Worm (Caenorhabditis elegans) whole organism, young adult: Measurements from ENCODE around the gene ZK930.7.

Experiments
- B0019.2 ChIP-seq: fragments of 200-800 bp; sonication (Bioruptor generic); conservative IDR thresholded peaks from 2 replicates; pipeline ENCODE4 v1.3.6; 2022; ENCODE audit warnings: missing genetic modification reagents, missing genetic modification characterization, missing compliant biosample characterization
- F52B5.7 ChIP-seq: sonication (generic microtip); optimal IDR thresholded peaks from 2 replicates; lab custom pipeline; 2016; ENCODE audit warnings: mild to moderate bottlenecking, missing genetic modification characterization, missing compliant biosample characterization
- F57A8.1 ChIP-seq: fragments of 200-800 bp; sonication (Bioruptor generic); optimal IDR thresholded peaks from 2 replicates; lab custom pipeline; 2018; ENCODE audit warnings: mild to moderate bottlenecking, missing genetic modification characterization, moderate library complexity, missing compliant biosample characterization
- F57C9.4 ChIP-seq: sonication (generic microtip); optimal IDR thresholded peaks from 2 replicates; lab custom pipeline; 2017; ENCODE audit warnings: mild to moderate bottlenecking, missing genetic modification characterization, missing compliant biosample characterization
- K11D2.4 ChIP-seq: fragments of 200-800 bp; sonication (Bioruptor generic); IDR thresholded peaks from 2 replicates; pipeline ENCODE4 v1.3.6; 2022; ENCODE audit warnings: missing genetic modification reagents, missing genetic modification characterization, missing compliant biosample characterization
- K12H6.12 ChIP-seq: fragments of 200-800 bp; sonication (Bioruptor generic); optimal IDR thresholded peaks from 2 replicates; lab custom pipeline; 2018; ENCODE audit warnings: mild to moderate bottlenecking, missing genetic modification characterization, missing compliant biosample characterization
- Y56A3A.18 ChIP-seq: fragments of 200-800 bp; sonication (Bioruptor generic); IDR thresholded peaks from 2 replicates; pipeline ENCODE4 v1.3.6; 2022; ENCODE audit warnings: missing genetic modification reagents, missing genetic modification characterization, missing compliant biosample characterization
- Y67H2A.10 ChIP-seq: fragments of 200-800 bp; sonication (Bioruptor generic); conservative IDR thresholded peaks from 2 replicates; pipeline ENCODE4 v1.3.6; 2022; ENCODE audit warnings: missing genetic modification reagents, missing genetic modification characterization, missing compliant biosample characterization
- Y79H2A.3 ChIP-seq: fragments of 200-800 bp; sonication (Bioruptor generic); conservative IDR thresholded peaks from 2 replicates; pipeline ENCODE4 v1.3.6; 2022; ENCODE audit warnings: missing genetic modification reagents, missing genetic modification characterization, missing compliant biosample characterization
- ama-1 ChIP-seq, 3 experiments: fragments of 150-350 bp in 1 of 3; sonication (generic microtip) in 2 of 3; optimal IDR thresholded peaks; 2 replicates each; lab custom pipeline; 2014 to 2018; ENCODE audit warnings: missing biosample characterization in 2 of 3, missing genetic modification characterization in 2 of 3, missing genetic modification reagents in 2 of 3
- cebp-1 ChIP-seq, 2 experiments: fragments of 200-800 bp in 1 of 2; sonication (Bioruptor generic) in 1 of 2; sonication (generic microtip) in 1 of 2; IDR thresholded peaks in 1 of 2; optimal IDR thresholded peaks in 1 of 2; 2 replicates each; pipeline versions ENCODE4 v1.3.6 to Lab custom; 2017 to 2022; ENCODE audit warnings: missing compliant biosample characterization in 2 of 2, missing genetic modification characterization in 2 of 2, mild to moderate bottlenecking in 1 of 2, missing genetic modification reagents in 1 of 2, moderate library complexity in 1 of 2
- ceh-27 ChIP-seq: fragments of 200-800 bp; sonication (Bioruptor generic); optimal IDR thresholded peaks from 2 replicates; lab custom pipeline; 2018; ENCODE audit warnings: mild to moderate bottlenecking, missing genetic modification characterization, moderate library complexity, missing compliant biosample characterization
- dpl-1 ChIP-seq: fragments of 150-350 bp; optimal IDR thresholded peaks from 2 replicates; lab custom pipeline; 2014; ENCODE audit warnings: missing biosample characterization, missing genetic modification reagents, missing genetic modification characterization
- efl-1 ChIP-seq: fragments of 150-350 bp; optimal IDR thresholded peaks from 2 replicates; lab custom pipeline; 2014; ENCODE audit warnings: missing biosample characterization, missing genetic modification reagents, missing genetic modification characterization
- egrh-3 ChIP-seq: fragments of 200-800 bp; sonication (Bioruptor generic); IDR thresholded peaks from 2 replicates; pipeline ENCODE4 v1.3.6; 2022; ENCODE audit warnings: missing genetic modification reagents, missing genetic modification characterization, missing compliant biosample characterization
- ekl-4 ChIP-seq: fragments of 200-800 bp; sonication (Bioruptor generic); IDR thresholded peaks from 2 replicates; pipeline ENCODE4 v1.3.6; 2022; ENCODE audit warnings: missing genetic modification reagents, missing genetic modification characterization, missing compliant biosample characterization
- ets-4 ChIP-seq: fragments of 200-800 bp; sonication (Bioruptor generic); optimal IDR thresholded peaks from 2 replicates; lab custom pipeline; 2018; ENCODE audit warnings: mild to moderate bottlenecking, missing genetic modification characterization, missing compliant biosample characterization
- gei-17 ChIP-seq: fragments of 200-800 bp; sonication (Bioruptor generic); optimal IDR thresholded peaks from 2 replicates; lab custom pipeline; 2018; ENCODE audit warnings: mild to moderate bottlenecking, missing genetic modification characterization, missing compliant biosample characterization
- hmg-20 ChIP-seq: fragments of 200-800 bp; sonication (Bioruptor generic); IDR thresholded peaks from 2 replicates; pipeline ENCODE4 v1.3.6; 2022; ENCODE audit warnings: missing genetic modification reagents, missing genetic modification characterization, missing compliant biosample characterization
- lag-1 ChIP-seq: fragments of 200-800 bp; sonication (Bioruptor generic); IDR thresholded peaks from 2 replicates; pipeline ENCODE4 v1.3.6; 2022; ENCODE audit warnings: missing genetic modification reagents, missing genetic modification characterization, missing compliant biosample characterization
- let-526 ChIP-seq: fragments of 200-800 bp; sonication (Bioruptor generic); IDR thresholded peaks from 2 replicates; pipeline ENCODE4 v1.3.6; 2022; ENCODE audit warnings: missing genetic modification reagents, missing genetic modification characterization, missing compliant biosample characterization
- lin-35 ChIP-seq, 3 experiments: fragments of 150-350 bp in 2 of 3; sonication (generic microtip) in 1 of 3; optimal IDR thresholded peaks; 2 replicates each; lab custom pipeline; 2014 to 2018; ENCODE audit warnings: missing biosample characterization in 3 of 3, missing genetic modification characterization in 3 of 3, missing genetic modification reagents in 3 of 3
- lir-1 ChIP-seq: fragments of 200-800 bp; sonication (Bioruptor generic); conservative IDR thresholded peaks from 2 replicates; pipeline ENCODE4 v1.3.6; 2022; ENCODE audit warnings: missing genetic modification reagents, missing genetic modification characterization, missing compliant biosample characterization
- nfya-1 ChIP-seq: sonication (generic microtip); optimal IDR thresholded peaks from 2 replicates; lab custom pipeline; 2017; ENCODE audit warnings: antibody characterized with exemption, missing compliant biosample characterization, missing genetic modification characterization, borderline replicate concordance; ENCODE audit not compliant: insufficient read depth
- nfyb-1 ChIP-seq: fragments of 200-800 bp; sonication (Bioruptor generic); IDR thresholded peaks from 2 replicates; pipeline ENCODE4 v1.3.6; 2022; ENCODE audit warnings: missing genetic modification reagents, missing genetic modification characterization, missing compliant biosample characterization
- nhr-179 ChIP-seq: sonication (generic microtip); optimal IDR thresholded peaks from 2 replicates; lab custom pipeline; 2016; ENCODE audit warnings: mild to moderate bottlenecking, missing genetic modification characterization, missing compliant biosample characterization
- nhr-80 ChIP-seq: sonication (generic microtip); optimal IDR thresholded peaks from 2 replicates; lab custom pipeline; 2016; ENCODE audit warnings: missing genetic modification characterization, missing compliant biosample characterization
- pbrm-1 ChIP-seq: fragments of 200-800 bp; sonication (Bioruptor generic); IDR thresholded peaks from 2 replicates; pipeline ENCODE4 v1.3.6; 2022; ENCODE audit warnings: missing genetic modification reagents, missing genetic modification characterization, missing compliant biosample characterization
- pha-4 ChIP-seq: fragments of 150-350 bp; sonication (generic microtip); optimal IDR thresholded peaks from 2 replicates; lab custom pipeline; 2014; ENCODE audit warnings: missing biosample characterization, missing genetic modification reagents, missing genetic modification characterization
- repo-1 ChIP-seq: sonication (generic microtip); optimal IDR thresholded peaks from 2 replicates; lab custom pipeline; 2017; ENCODE audit warnings: mild to moderate bottlenecking, missing genetic modification characterization, missing compliant biosample characterization
- snpc-1.3 ChIP-seq: sonication (generic microtip); optimal IDR thresholded peaks from 2 replicates; lab custom pipeline; 2017; ENCODE audit warnings: missing genetic modification characterization, mild to moderate bottlenecking, missing compliant biosample characterization, antibody characterized with exemption, moderate library complexity, missing genotype, missing genetic modification reagents; ENCODE audit not compliant: insufficient read depth
- snpc-4 ChIP-seq, 5 experiments: fragments of 150-350 bp in 1 of 5; sonication (generic microtip) in 4 of 5; optimal IDR thresholded peaks; 2 replicates each; lab custom pipeline; 2014 to 2018; ENCODE audit warnings: missing genetic modification characterization in 5 of 5, missing biosample characterization in 3 of 5, antibody characterized with exemption in 2 of 5, mild to moderate bottlenecking in 2 of 5, missing compliant biosample characterization in 2 of 5, missing genotype in 2 of 5, moderate library complexity in 2 of 5, missing genetic modification reagents in 1 of 5
- tlf-1 ChIP-seq: fragments of 200-800 bp; sonication (Bioruptor generic); optimal IDR thresholded peaks from 2 replicates; lab custom pipeline; 2018; ENCODE audit warnings: mild to moderate bottlenecking, missing genetic modification characterization, missing compliant biosample characterization
- unc-130 ChIP-seq: sonication (generic microtip); optimal IDR thresholded peaks from 2 replicates; lab custom pipeline; 2016; ENCODE audit warnings: missing genetic modification reagents, missing genetic modification characterization, missing compliant biosample characterization
- xnd-1 ChIP-seq: sonication (generic microtip); optimal IDR thresholded peaks from 2 replicates; lab custom pipeline; 2016; ENCODE audit warnings: missing genotype, missing genetic modification reagents, missing genetic modification characterization, missing compliant biosample characterization
- zfh-2 ChIP-seq: fragments of 200-800 bp; sonication (Bioruptor generic); conservative IDR thresholded peaks from 2 replicates; pipeline ENCODE4 v1.3.6; 2022; ENCODE audit warnings: missing genetic modification reagents, missing genetic modification characterization, missing compliant biosample characterization

The ZK930.7 gene

DNA sequence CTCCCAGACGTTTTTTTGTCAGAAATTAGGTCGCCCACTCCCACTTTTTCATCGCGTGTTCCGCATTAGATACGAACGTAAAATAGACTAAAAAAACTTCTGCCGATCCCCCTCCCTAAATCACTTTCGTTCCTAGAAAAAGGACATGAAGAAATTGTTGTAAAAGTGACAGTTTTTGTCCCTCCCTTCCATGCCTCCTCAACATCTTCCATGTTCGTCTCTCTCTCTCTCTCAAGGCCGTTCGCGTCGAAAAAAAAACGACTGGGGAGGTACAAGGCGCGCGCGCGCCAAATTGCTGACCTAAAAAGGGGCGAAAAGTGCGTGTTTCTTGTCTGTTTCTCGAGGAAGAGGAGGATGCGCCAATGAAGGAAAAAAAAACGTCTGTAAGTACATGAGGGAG lies 14.3 kb downstream of the ZK930.7 start:
- peak; percentile 42; the same call in 1 of the 2 replicates for TF ChIP-seq zfh-2 (GFP tag; lab: Robert Waterston, UW)
- TF ChIP-seq Y67H2A.10 (GFP tag; lab: Robert Waterston, UW): no peak
- peak; percentile 38 for TF ChIP-seq efl-1 (GFP tag; lab: Kevin White, UChicago)
- TF ChIP-seq xnd-1 (tag; lab: Kevin White, UChicago): no peak
- TF ChIP-seq K12H6.12 (tag; lab: Kevin White, UChicago): no peak
- no peak for TF ChIP-seq Y79H2A.3
- TF ChIP-seq let-526 (GFP tag; lab: Robert Waterston, UW): no peak
- TF ChIP-seq F57A8.1 (GFP tag; lab: Kevin White, UChicago): no peak
- TF ChIP-seq cebp-1 (GFP tag; IDR thresholded peaks at IDR 0.05; lab: Robert Waterston, UW): no peak
- no peak for TF ChIP-seq cebp-1 (tag; optimal IDR thresholded peaks at IDR 0.05; lab: Kevin White, UChicago)
- no peak for TF ChIP-seq ekl-4 (GFP tag; lab: Robert Waterston, UW)
- TF ChIP-seq ceh-27: peak; percentile 13
- TF ChIP-seq lag-1: no peak
- TF ChIP-seq K11D2.4 (GFP tag; lab: Robert Waterston, UW): no peak
- TF ChIP-seq B0019.2 (GFP tag; lab: Robert Waterston, UW): no peak
- TF ChIP-seq dpl-1: no peak
- 0 out of 2 replicates have a peak, but pooled peaks have one; percentile 29 for TF ChIP-seq egrh-3 (GFP tag; lab: Robert Waterston, UW)
- TF ChIP-seq snpc-1.3 (tag; lab: Kevin White, UChicago): no peak
- TF ChIP-seq pha-4 (tag; lab: Kevin White, UChicago): no peak
- no peak for TF ChIP-seq nhr-179 (tag; lab: Kevin White, UChicago)
- no peak for TF ChIP-seq ama-1 (optimal IDR thresholded peaks at IDR 0.05; lab: Kevin White, UChicago)
- TF ChIP-seq ama-1 (GFP tag; optimal IDR thresholded peaks at IDR 0.05; lab: Kevin White, UChicago): no peak
- no peak for TF ChIP-seq Y56A3A.18
- TF ChIP-seq F52B5.7 (tag; lab: Kevin White, UChicago): no peak
- no peak for TF ChIP-seq nfyb-1

DNA sequence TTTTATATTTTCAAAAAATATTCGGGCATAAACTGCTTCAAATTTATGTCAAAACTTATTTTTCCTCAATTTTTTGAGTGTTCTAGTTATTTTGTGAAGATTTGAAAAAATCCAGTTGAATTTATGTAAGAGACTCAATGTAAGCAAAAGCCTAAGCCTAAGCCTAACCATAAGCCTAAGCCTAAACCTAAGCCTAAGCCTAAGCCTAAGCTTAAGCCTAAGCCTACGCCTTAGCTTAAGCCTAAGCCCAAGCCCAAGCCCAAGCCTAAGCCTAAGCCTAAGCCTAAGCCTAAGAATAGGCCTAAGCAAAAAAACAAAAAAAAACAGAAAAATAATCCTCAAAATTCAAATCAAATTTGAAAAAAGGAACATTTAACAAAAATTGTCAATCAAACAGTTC lies 15.7 kb downstream of the ZK930.7 start:
- TF ChIP-seq let-526 (GFP tag; lab: Robert Waterston, UW) (no peak), hmg-20 (GFP tag; lab: Robert Waterston, UW) (no peak), lin-35 (GFP tag; optimal IDR thresholded peaks at IDR 0.05; lab: Kevin White, UChicago) (no peak), ets-4 (GFP tag; lab: Kevin White, UChicago) (no peak), nhr-80 (no peak), unc-130 (no peak), pbrm-1 (GFP tag; lab: Robert Waterston, UW) (no peak), cebp-1 (GFP tag; IDR thresholded peaks at IDR 0.05; lab: Robert Waterston, UW) (no peak), cebp-1 (tag; optimal IDR thresholded peaks at IDR 0.05; lab: Kevin White, UChicago) (no peak), repo-1 (no peak), lir-1 (GFP tag; lab: Robert Waterston, UW) (no peak), F57C9.4 (tag; lab: Kevin White, UChicago) (no peak)

DNA sequence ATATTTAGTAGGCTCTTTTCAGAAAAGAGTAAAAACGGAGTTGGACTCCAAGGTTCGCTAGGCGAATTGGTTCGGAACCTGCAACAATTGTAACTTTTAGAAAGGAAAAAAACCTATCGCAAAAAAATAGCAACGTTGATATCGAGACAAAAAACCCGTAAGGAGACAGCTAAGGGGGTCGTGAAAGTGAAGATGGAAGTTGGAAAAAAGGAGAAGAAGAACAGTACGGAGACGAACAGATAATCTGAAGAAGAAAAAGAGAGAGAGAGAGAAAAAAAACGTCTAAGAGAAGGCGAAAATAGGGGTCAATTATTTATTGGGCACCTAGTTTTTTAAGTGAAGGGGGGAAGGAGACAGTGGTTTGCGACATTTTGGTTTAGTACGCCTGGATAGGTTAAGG lies 20.9 kb downstream of the ZK930.7 start, which contains the start of gene lin-29:
TSS of gene lin-29 (minus strand) at position 78 of the 400 bp plus-strand sequence.
- TF ChIP-seq snpc-1.3 (tag; lab: Kevin White, UChicago) (no peak), tlf-1 (GFP tag; lab: Kevin White, UChicago) (no peak)

DNA sequence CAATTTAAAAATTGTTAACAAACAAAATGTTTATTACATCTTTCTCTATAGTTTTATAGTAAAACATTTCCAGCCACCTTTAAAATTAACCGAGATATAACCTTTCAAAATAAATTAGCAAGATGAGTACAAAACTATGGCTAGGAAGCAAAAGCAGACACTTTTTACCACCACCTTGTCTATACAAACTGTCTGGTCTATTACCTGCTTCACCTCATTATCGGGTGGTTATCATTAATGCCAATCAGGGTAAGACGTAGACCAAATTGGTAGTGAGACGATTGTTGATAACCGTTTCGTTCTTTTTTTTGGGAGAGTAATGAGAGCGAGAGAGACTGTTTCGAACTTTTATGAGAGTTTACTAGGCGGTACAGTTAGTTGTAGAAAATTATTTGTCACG lies 22.0 kb downstream of the ZK930.7 start:
- TF ChIP-seq nhr-80 (peak; percentile 54), zfh-2 (GFP tag; lab: Robert Waterston, UW) (no peak), snpc-4 (GFP tag; optimal IDR thresholded peaks at IDR 0.05; lab: Kevin White, UChicago) (no peak), snpc-4 (tag; optimal IDR thresholded peaks at IDR 0.05; lab: Kevin White, UChicago) (no peak), nfya-1 (no peak), gei-17 (GFP tag; lab: Kevin White, UChicago) (no peak)
